Fruit fly (Drosophila melanogaster) whole organism, adult: ENCODE measurements around the gene CG13043.

Source experiments
- CG11617 ChIP-seq: fragments of 200-800 bp; sonication (Bioruptor generic); optimal IDR thresholded peaks from 2 replicates; lab custom pipeline; 2017; ENCODE audit warnings: mild to moderate bottlenecking, missing biosample characterization, missing genetic modification reagents, missing genetic modification characterization
- CG12768 ChIP-seq: fragments of 200-800 bp; sonication (Bioruptor generic); optimal IDR thresholded peaks from 2 replicates; lab custom pipeline; 2017; ENCODE audit warnings: missing biosample characterization, missing genetic modification characterization, mild to moderate bottlenecking, moderate library complexity, missing genetic modification reagents
- CG14711 ChIP-seq: fragments of 200-800 bp; sonication (Bioruptor generic); optimal IDR thresholded peaks from 2 replicates; lab custom pipeline; 2018; ENCODE audit warnings: missing biosample characterization, mild to moderate bottlenecking, missing genetic modification characterization, moderate library complexity
- CG1620 ChIP-seq: fragments of 200-800 bp; sonication (Bioruptor generic); optimal IDR thresholded peaks from 2 replicates; lab custom pipeline; 2016; ENCODE audit warnings: missing biosample characterization, missing genetic modification characterization
- CG33017 ChIP-seq: fragments of 200-800 bp; sonication (Bioruptor generic); optimal IDR thresholded peaks from 2 replicates; lab custom pipeline; 2018; ENCODE audit warnings: missing biosample characterization, mild to moderate bottlenecking, missing genetic modification characterization, moderate library complexity
- CG5204 ChIP-seq: fragments of 200-800 bp; sonication (Bioruptor generic); optimal IDR thresholded peaks from 2 replicates; lab custom pipeline; 2016; ENCODE audit warnings: missing biosample characterization, missing genetic modification characterization
- CG7045 ChIP-seq: fragments of 200-800 bp; sonication (Bioruptor generic); optimal IDR thresholded peaks from 2 replicates; lab custom pipeline; 2017; ENCODE audit warnings: missing biosample characterization, mild to moderate bottlenecking, missing genetic modification characterization
- CG7101 ChIP-seq: fragments of 200-800 bp; sonication (Bioruptor generic); optimal IDR thresholded peaks from 2 replicates; lab custom pipeline; 2018; ENCODE audit warnings: missing biosample characterization, mild to moderate bottlenecking, missing genetic modification characterization, moderate library complexity
- Clk ChIP-seq: fragments of 200-800 bp; sonication (Bioruptor generic); optimal IDR thresholded peaks from 2 replicates; lab custom pipeline; 2017; ENCODE audit warnings: missing biosample characterization, missing genetic modification characterization
- Crg-1 ChIP-seq: fragments of 200-800 bp; sonication (Bioruptor generic); optimal IDR thresholded peaks from 2 replicates; lab custom pipeline; 2016; ENCODE audit warnings: missing biosample characterization, missing genetic modification characterization
- Hr96 ChIP-seq: fragments of 200-800 bp; sonication (Bioruptor generic); optimal IDR thresholded peaks from 2 replicates; lab custom pipeline; 2016; ENCODE audit warnings: missing biosample characterization, missing genetic modification characterization
- Mnt ChIP-seq: fragments of 200-800 bp; sonication (Bioruptor generic); optimal IDR thresholded peaks from 2 replicates; lab custom pipeline; 2016; ENCODE audit warnings: missing biosample characterization, mild to moderate bottlenecking, missing genetic modification characterization
- bab1 ChIP-seq: fragments of 200-800 bp; sonication (Bioruptor generic); optimal IDR thresholded peaks from 3 replicates; lab custom pipeline; 2019; ENCODE audit warnings: missing biosample characterization, mild to moderate bottlenecking, missing genetic modification characterization, moderate library complexity
- cic ChIP-seq: fragments of 200-800 bp; sonication (Bioruptor generic); optimal IDR thresholded peaks from 2 replicates; lab custom pipeline; 2017; ENCODE audit warnings: missing biosample characterization, mild to moderate bottlenecking, missing genetic modification characterization, moderate library complexity
- cnc ChIP-seq, 2 experiments: fragments of >200 bp; optimal IDR thresholded peaks; 2 replicates each; lab custom pipeline; 2017
- kay ChIP-seq: fragments of 200-800 bp; sonication (Bioruptor generic); peaks from one replicate; lab custom pipeline; 2016; ENCODE audit warnings: missing biosample characterization, missing genetic modification characterization, borderline replicate concordance
- ovo ChIP-seq: fragments of 200-800 bp; sonication (Bioruptor generic); optimal IDR thresholded peaks from 2 replicates; lab custom pipeline; 2016; ENCODE audit warnings: missing biosample characterization, missing genetic modification characterization
- pad ChIP-seq: fragments of 200-800 bp; sonication (Bioruptor generic); optimal IDR thresholded peaks from 3 replicates; lab custom pipeline; 2017; ENCODE audit warnings: missing biosample characterization, missing genetic modification characterization, mild to moderate bottlenecking, moderate library complexity, missing genetic modification reagents
- tj ChIP-seq: fragments of 200-800 bp; sonication (Bioruptor generic); optimal IDR thresholded peaks from 3 replicates; lab custom pipeline; 2017; ENCODE audit warnings: missing biosample characterization, mild to moderate bottlenecking, missing genetic modification characterization, moderate library complexity
- toe ChIP-seq: fragments of 200-800 bp; sonication (Bioruptor generic); optimal IDR thresholded peaks from 2 replicates; lab custom pipeline; 2016; ENCODE audit warnings: missing biosample characterization, missing genetic modification characterization

The CG13043 gene

DNA sequence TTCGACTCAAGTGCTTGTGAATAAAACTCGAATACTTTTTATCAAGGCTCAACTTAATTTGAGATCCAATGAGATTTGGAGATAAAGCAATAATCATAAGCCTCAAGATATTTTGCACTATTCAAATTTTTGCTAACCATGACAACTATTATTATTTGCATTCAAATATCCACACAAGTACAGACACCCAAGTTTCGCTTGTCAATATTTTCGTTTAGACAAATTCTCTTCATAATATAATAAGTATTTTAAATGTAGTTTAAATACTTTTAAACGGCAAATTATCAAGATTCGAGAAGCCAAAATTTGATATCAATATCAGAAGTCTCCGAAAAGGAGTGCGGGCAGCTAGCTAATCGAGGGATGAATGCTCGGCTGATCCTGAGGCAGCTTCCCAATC is 23.8 kb upstream of the CG13043 start, which contains the start of gene CG33061:
CG33061 (plus strand) TSS at position 301 of the 400 bp plus-strand sequence.
- TF ChIP-seq CG7045 (GFP tag; lab: Kevin White, UChicago) (no peak), CG14711 (no peak)

DNA sequence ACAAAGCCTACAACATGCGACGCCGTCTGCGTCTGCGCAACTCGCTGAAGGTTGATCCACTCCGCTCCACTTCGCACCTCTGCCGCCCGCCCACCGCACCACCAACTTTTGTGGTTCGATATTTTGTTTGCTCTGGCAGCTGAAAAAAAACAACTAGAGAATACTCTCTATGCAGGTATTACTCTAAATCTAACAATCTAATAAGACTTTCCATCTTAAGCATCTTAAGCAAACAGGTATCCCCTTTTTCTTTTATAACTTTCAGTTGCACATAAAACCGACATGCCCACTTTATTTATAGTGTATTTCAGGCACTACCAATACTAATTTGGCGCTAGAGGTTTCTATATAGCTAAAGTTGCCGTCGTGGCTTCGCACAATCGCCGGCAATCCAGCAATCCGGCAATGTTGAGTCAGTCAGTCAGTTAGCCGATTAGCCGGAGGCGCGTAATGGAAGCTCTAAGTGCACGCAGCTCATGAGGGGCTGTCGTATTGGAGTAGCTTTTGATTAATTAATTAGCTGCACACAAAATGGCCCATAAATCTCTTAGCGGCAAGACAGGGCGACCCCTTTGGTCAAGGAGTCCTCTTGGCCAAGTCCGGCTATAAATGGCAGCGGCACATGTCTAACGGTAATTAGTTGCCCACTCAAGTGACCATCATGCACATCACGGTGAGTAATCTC is 22.7 kb upstream of the CG13043 start, which contains the start of gene CG13058:
CG13058 (plus strand) TSS at position 635 of the 685 bp plus-strand sequence.
- TF ChIP-seq CG5204 (GFP tag; lab: Kevin White, UChicago) (no peak), CG12768 (GFP tag; lab: Kevin White, UChicago) (no peak), Hr96 (GFP tag; lab: Kevin White, UChicago) (no peak), pad (no peak), Crg-1 (GFP tag; lab: Kevin White, UChicago) (no peak), CG7045 (GFP tag; lab: Kevin White, UChicago) (no peak), ovo (GFP tag; lab: Kevin White, UChicago) (no peak), Mnt (GFP tag; lab: Kevin White, UChicago) (no peak), CG14711 (no peak), cic (no peak), CG1620 (GFP tag; lab: Kevin White, UChicago) (no peak), Clk (no peak), bab1 (no peak), toe (no peak), cnc (optimal IDR thresholded peaks at IDR 0.05; lab: Kevin White, UChicago) (no peak)

DNA sequence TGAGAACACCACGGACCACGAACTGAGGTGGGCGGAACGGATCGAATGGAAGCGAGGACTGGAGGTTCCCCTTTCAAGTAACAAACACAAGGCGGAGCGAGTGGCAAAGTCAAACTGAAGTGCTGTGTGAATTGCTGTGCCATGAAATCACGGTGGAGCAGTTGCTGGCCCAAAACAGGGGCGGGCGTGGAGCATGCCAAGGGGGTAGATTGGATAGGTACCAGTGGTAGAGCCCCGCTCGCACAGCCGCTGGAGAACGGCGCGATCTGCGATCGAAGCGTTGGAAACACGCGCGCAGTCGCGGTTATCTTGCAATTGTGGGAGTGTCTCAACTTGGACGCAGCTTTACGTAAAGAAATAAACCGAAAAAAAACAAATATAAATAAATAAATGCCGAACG is 22.1 kb upstream of the CG13043 start, which contains the start of gene CG13038:
CG13038 (minus strand) TSS at position 118 of the 400 bp plus-strand sequence.
- TF ChIP-seq ovo (GFP tag; lab: Kevin White, UChicago), result no peak
- TF ChIP-seq CG7045 (GFP tag; lab: Kevin White, UChicago), result no peak

DNA sequence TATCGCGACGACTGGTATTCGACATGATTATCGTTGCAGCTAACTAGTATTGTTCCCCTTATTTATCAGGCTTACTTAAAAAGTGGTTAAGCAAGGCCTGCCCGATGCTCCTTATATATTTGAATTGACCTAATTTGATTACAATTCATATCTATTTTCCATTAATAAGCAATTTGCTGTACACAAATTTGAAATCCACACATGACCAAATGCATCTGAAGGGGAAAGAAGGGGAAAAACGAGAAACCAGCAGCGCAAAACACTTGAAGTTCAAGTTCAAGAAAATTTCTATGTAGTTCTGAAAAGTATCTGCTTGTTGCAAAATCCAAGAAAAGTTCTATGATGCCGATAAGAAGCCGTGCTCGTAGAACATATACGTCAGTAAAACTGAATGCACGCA is 21.0 kb upstream of the CG13043 start, which contains the start of the genes CG13040 and CG13039:
CG13040 (minus strand) TSS at position 101 of the 400 bp plus-strand sequence.
CG13039 (minus strand) TSS at position 106 of the 400 bp plus-strand sequence.
- TF ChIP-seq cnc (optimal IDR thresholded peaks at IDR 0.05; lab: Kevin White, UChicago), result no peak

DNA sequence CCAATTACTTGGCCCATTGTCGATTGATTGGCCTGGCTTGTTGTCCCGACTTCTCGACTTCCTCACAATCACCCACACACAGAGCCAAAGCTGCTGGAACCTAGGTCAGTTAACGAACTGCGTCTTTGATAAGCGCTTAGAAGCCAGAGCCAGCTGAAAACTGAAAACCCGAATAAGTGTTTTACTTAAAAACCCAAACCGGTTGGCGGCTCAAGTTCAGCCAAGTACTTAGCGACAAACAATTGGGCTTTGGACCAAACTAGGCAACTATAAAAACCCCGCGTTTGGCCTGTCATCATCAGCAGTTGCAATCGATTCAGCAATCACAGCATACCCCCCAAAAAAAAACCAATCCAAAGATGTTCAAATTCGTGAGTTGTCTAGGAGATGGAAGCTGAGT is 17.7 kb upstream of the CG13043 start, which contains the start of gene CG13059:
CG13059 (plus strand) TSS at position 301 of the 400 bp plus-strand sequence.
- TF ChIP-seq Mnt (GFP tag; lab: Kevin White, UChicago) (no peak), CG7101 (no peak), CG33017 (tag; lab: Kevin White, UChicago) (no peak), cnc (optimal IDR thresholded peaks at IDR 0.05; lab: Kevin White, UChicago) (no peak), kay (GFP tag; lab: Kevin White, UChicago) (no peak)

DNA sequence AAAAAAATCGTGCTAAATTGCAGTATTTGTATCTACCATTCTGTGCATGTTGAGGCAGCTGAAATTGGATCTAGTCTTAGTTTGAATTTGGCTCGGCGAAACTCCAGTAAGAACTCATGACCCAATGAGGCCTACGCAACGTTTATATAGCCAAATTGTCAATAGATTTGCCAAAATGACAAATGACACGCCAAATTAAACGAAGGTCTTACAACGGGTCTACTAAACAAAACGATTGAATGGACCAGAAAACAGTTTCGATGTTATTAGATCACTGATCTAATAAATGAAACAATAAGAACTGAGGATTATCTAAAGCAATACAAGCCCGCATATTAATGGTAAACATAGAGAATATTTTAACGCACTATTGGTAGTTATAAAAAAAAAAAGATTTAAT is 15.5 kb upstream of the CG13043 start, which contains the start of gene CG42718:
CG42718 (minus strand) TSS at position 101 of the 400 bp plus-strand sequence.
- TF ChIP-seq CG12768 (GFP tag; lab: Kevin White, UChicago), result no peak
- TF ChIP-seq cnc (optimal IDR thresholded peaks at IDR 0.05; lab: Kevin White, UChicago), result no peak
- TF ChIP-seq cic, result no peak
- no peak for TF ChIP-seq Hr96 (GFP tag; lab: Kevin White, UChicago)
- TF ChIP-seq CG7045 (GFP tag; lab: Kevin White, UChicago), result no peak
- TF ChIP-seq ovo (GFP tag; lab: Kevin White, UChicago), result no peak
- TF ChIP-seq toe, result no peak
- TF ChIP-seq tj, result no peak
- no peak for TF ChIP-seq CG7101
- no peak for TF ChIP-seq CG5204 (GFP tag; lab: Kevin White, UChicago)
- TF ChIP-seq Crg-1 (GFP tag; lab: Kevin White, UChicago), result no peak
- TF ChIP-seq CG1620 (GFP tag; lab: Kevin White, UChicago), result no peak
- no peak for TF ChIP-seq kay (GFP tag; lab: Kevin White, UChicago)
- no peak for TF ChIP-seq CG33017 (tag; lab: Kevin White, UChicago)
- TF ChIP-seq CG11617, result no peak
- no peak for TF ChIP-seq bab1

DNA sequence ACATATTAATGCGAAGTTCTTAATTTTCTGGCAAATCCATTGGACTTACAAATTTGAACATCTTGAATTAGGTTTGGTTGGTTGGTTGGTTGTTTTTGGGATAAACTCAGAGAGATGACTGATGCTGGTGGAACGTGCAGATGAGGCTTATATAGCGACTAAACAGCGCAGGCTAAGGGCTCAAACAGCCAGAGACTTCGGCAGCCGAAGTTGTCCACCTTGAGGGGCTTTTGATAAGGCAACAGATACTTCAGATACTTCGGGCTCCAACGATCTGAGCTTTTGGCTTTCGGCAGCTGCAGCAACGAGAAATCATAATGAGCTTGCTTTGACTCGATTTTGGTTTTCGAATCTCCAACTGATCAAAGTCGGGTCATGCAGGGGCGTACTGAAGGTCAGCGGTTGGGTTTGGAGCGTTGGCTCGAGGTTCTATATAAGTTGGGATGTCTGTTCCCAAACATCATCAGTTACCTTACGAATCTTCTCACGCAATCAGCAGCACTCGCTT is 13.8 kb upstream of the CG13043 start, which contains the start of the genes CG13041 and CG13060:
CG13041 (minus strand) TSS at position 128 of the 508 bp plus-strand sequence.
CG13060 (plus strand) TSS at position 458 of the 508 bp plus-strand sequence.
- no peak for TF ChIP-seq Mnt (GFP tag; lab: Kevin White, UChicago)
- TF ChIP-seq kay (GFP tag; lab: Kevin White, UChicago), result no peak
- no peak for TF ChIP-seq cic
- no peak for TF ChIP-seq ovo (GFP tag; lab: Kevin White, UChicago)
- TF ChIP-seq cnc (optimal IDR thresholded peaks at IDR 0.05; lab: Kevin White, UChicago), result no peak
- TF ChIP-seq CG5204 (GFP tag; lab: Kevin White, UChicago), result no peak
- no peak for TF ChIP-seq CG12768 (GFP tag; lab: Kevin White, UChicago)
- TF ChIP-seq CG1620 (GFP tag; lab: Kevin White, UChicago), result no peak
- TF ChIP-seq bab1, result no peak
- no peak for TF ChIP-seq tj
- TF ChIP-seq pad, result no peak
- no peak for TF ChIP-seq Hr96 (GFP tag; lab: Kevin White, UChicago)
- TF ChIP-seq CG11617, result no peak
- TF ChIP-seq CG7045 (GFP tag; lab: Kevin White, UChicago), result no peak
- TF ChIP-seq CG7101, result no peak
- TF ChIP-seq Crg-1 (GFP tag; lab: Kevin White, UChicago), result no peak
- TF ChIP-seq CG33017 (tag; lab: Kevin White, UChicago), result no peak
